Worm (Caenorhabditis elegans) whole organism, young adult: ENCODE data around the gene cyn-17.

Source experiments
- D2030.7 ChIP-seq: fragments of 200-800 bp; sonication (Bioruptor generic); IDR thresholded peaks from 2 replicates; pipeline ENCODE4 v1.3.6; 2022; ENCODE audit warnings: missing genetic modification reagents, missing genetic modification characterization, missing compliant biosample characterization
- Y56A3A.18 ChIP-seq: fragments of 200-800 bp; sonication (Bioruptor generic); IDR thresholded peaks from 2 replicates; pipeline ENCODE4 v1.3.6; 2022; ENCODE audit warnings: missing genetic modification reagents, missing genetic modification characterization, missing compliant biosample characterization
- Y95B8A.8 ChIP-seq: fragments of 200-800 bp; sonication (Bioruptor generic); IDR thresholded peaks from 2 replicates; pipeline ENCODE4 v1.3.6; 2022; ENCODE audit warnings: missing genetic modification reagents, missing genetic modification characterization, missing compliant biosample characterization
- akir-1 ChIP-seq: fragments of 200-800 bp; sonication (Bioruptor generic); optimal IDR thresholded peaks from 2 replicates; lab custom pipeline; 2018; ENCODE audit warnings: mild to moderate bottlenecking, missing genetic modification characterization, moderate library complexity, missing compliant biosample characterization
- ama-1 ChIP-seq, 3 experiments: fragments of 150-350 bp in 1 of 3; sonication (generic microtip) in 2 of 3; optimal IDR thresholded peaks; 2 replicates each; lab custom pipeline; 2014 to 2018; ENCODE audit warnings: missing biosample characterization in 2 of 3, missing genetic modification characterization in 2 of 3, missing genetic modification reagents in 2 of 3
- cebp-2 ChIP-seq: fragments of 200-800 bp; sonication (Bioruptor generic); IDR thresholded peaks from 2 replicates; pipeline ENCODE4 v1.3.6; 2022; ENCODE audit warnings: missing genetic modification characterization, missing compliant biosample characterization
- hlh-12 ChIP-seq: sonication (generic microtip); optimal IDR thresholded peaks from 2 replicates; lab custom pipeline; 2016; ENCODE audit warnings: missing genetic modification characterization, missing compliant biosample characterization
- hrde-1 ChIP-seq: sonication (generic microtip); optimal IDR thresholded peaks from 2 replicates; lab custom pipeline; 2016; ENCODE audit warnings: missing genetic modification characterization, mild to moderate bottlenecking, missing compliant biosample characterization, moderate library complexity, missing genotype, missing genetic modification reagents, borderline replicate concordance
- lin-40 ChIP-seq: sonication (generic microtip); optimal IDR thresholded peaks from 2 replicates; lab custom pipeline; 2016; ENCODE audit warnings: missing genetic modification characterization, mild to moderate bottlenecking, missing compliant biosample characterization, missing genotype, missing genetic modification reagents
- madf-3 ChIP-seq: fragments of 200-800 bp; sonication (Bioruptor generic); IDR thresholded peaks from 2 replicates; pipeline ENCODE4 v1.3.6; 2022; ENCODE audit warnings: missing genetic modification reagents, missing genetic modification characterization, missing compliant biosample characterization
- nfya-1 ChIP-seq: sonication (generic microtip); optimal IDR thresholded peaks from 2 replicates; lab custom pipeline; 2017; ENCODE audit warnings: antibody characterized with exemption, missing compliant biosample characterization, missing genetic modification characterization, borderline replicate concordance; ENCODE audit not compliant: insufficient read depth
- pha-4 ChIP-seq: fragments of 150-350 bp; sonication (generic microtip); optimal IDR thresholded peaks from 2 replicates; lab custom pipeline; 2014; ENCODE audit warnings: missing biosample characterization, missing genetic modification reagents, missing genetic modification characterization
- tlf-1 ChIP-seq: fragments of 200-800 bp; sonication (Bioruptor generic); optimal IDR thresholded peaks from 2 replicates; lab custom pipeline; 2018; ENCODE audit warnings: mild to moderate bottlenecking, missing genetic modification characterization, missing compliant biosample characterization

ce11 chrV:5792031-5792430 is 7.4 kb upstream of the cyn-17 start, which contains the start of gene ZC250.2:
- TF ChIP-seq akir-1 (no peak), hrde-1 (tag; lab: Kevin White, UChicago) (no peak), pha-4 (no peak), madf-3 (GFP tag; lab: Robert Waterston, UW) (no peak), nfya-1 (tag; lab: Kevin White, UChicago) (no peak), lin-40 (tag; lab: Kevin White, UChicago) (no peak), cebp-2 (GFP tag; lab: Robert Waterston, UW) (no peak), Y95B8A.8 (GFP tag; lab: Robert Waterston, UW) (no peak), ama-1 (optimal IDR thresholded peaks at IDR 0.05; lab: Kevin White, UChicago) (no peak), ama-1 (GFP tag; optimal IDR thresholded peaks at IDR 0.05; lab: Kevin White, UChicago) (no peak), Y56A3A.18 (GFP tag; lab: Robert Waterston, UW) (no peak), D2030.7 (no peak), hlh-12 (tag; lab: Kevin White, UChicago) (no peak), tlf-1 (GFP tag; lab: Kevin White, UChicago) (no peak)
